Worm (Caenorhabditis elegans) whole organism, L3 larva: ENCODE data around the gene F17H10.1.

Source experiments
- elt-1 ChIP-seq: fragments of 150-350 bp; optimal IDR thresholded peaks from 2 replicates; lab custom pipeline; 2014; ENCODE audit warnings: missing biosample characterization, missing genetic modification characterization
- elt-2 ChIP-seq: sonication (generic microtip); optimal IDR thresholded peaks from 2 replicates; lab custom pipeline; 2016; ENCODE audit warnings: missing genetic modification reagents, mild to moderate bottlenecking, missing genetic modification characterization, missing compliant biosample characterization
- fos-1 ChIP-seq: fragments of 150-350 bp; optimal IDR thresholded peaks from 2 replicates; lab custom pipeline; 2014; ENCODE audit warnings: missing biosample characterization, missing genetic modification characterization
- jun-1 ChIP-seq: fragments of 150-350 bp; optimal IDR thresholded peaks from 2 replicates; lab custom pipeline; 2014; ENCODE audit warnings: missing biosample characterization, missing genetic modification reagents, missing genetic modification characterization
- nhr-12 ChIP-seq: fragments of 150-350 bp; optimal IDR thresholded peaks from 2 replicates; lab custom pipeline; 2014; ENCODE audit warnings: missing biosample characterization, missing genetic modification characterization
- nhr-23 ChIP-seq: fragments of 150-350 bp; optimal IDR thresholded peaks from 2 replicates; lab custom pipeline; 2014; ENCODE audit warnings: missing biosample characterization, missing genetic modification reagents, missing genetic modification characterization
- snpc-4 ChIP-seq: fragments of 150-350 bp; optimal IDR thresholded peaks from 2 replicates; lab custom pipeline; 2014; ENCODE audit warnings: missing biosample characterization, missing genetic modification characterization
- zag-1 ChIP-seq: fragments of 150-350 bp; optimal IDR thresholded peaks from 2 replicates; lab custom pipeline; 2014; ENCODE audit warnings: missing biosample characterization, missing genetic modification characterization

ce11 chrX:13074373-13074772 lies 30.7 kb upstream of the F17H10.1 start, which contains the start of gene ceh-28:
- no peak for TF ChIP-seq snpc-4 (tag; lab: Kevin White, UChicago)
- TF ChIP-seq nhr-23 (tag; lab: Kevin White, UChicago) = no peak
- TF ChIP-seq elt-2 (tag; lab: Kevin White, UChicago) = no peak
- TF ChIP-seq elt-1 (tag; lab: Kevin White, UChicago) = no peak
- no peak for TF ChIP-seq zag-1
- TF ChIP-seq fos-1 (tag; lab: Kevin White, UChicago) = no peak
- TF ChIP-seq jun-1 (tag; lab: Kevin White, UChicago) = no peak
- no peak for TF ChIP-seq nhr-12 (tag; lab: Kevin White, UChicago)
